Fruit fly (Drosophila melanogaster): Measurements from ENCODE around the gene CG5466.

CG5466 gene

DNA sequence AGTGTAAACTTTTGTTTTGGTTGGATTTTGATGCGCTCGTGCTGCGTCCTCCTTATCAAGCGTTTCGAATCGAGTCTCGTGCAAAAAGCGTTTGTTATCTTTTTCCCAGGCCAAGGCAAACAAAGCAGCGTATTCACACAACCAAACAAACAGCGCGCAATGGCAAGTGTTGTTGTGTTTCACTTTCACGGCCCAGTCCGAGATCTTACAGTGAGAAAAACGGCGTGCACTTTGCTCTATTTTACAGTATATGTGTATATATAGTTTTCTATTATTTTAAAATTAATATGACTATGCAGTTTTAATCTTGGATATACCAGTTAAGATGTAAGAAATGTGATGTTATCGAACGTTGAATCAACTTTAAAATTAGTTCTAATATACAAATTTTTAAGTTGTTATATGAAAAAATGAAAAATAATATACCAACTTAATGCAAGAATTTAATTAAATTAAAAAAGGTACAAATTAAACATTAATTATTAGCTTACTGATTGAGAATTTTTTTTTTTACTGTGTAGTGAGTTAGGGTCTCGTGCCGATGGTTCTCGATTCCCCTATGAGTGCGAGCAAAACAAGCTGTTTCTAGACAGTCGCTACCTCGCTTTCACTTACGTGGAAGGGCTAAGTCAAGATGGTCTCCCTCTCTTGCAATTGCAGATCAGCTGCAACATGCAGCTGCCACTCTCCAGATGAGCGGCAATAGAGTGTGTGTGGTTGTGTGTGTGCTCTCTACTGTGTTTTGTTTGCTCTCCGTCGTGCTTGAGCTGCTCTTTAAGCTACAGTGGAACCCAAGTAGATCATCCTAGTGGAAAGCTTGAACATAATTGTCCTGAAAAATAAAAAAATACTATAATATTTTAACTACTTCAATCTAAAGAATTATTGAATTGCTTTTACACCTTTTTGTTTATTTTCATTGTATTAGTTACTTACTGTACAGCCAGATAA, 23.2 kb upstream of the CG5466 start (continued):
- TF ChIP-seq sug (tag; optimal IDR thresholded peaks at IDR 0.05) (peak; percentile 52), Kr (GFP tag; optimal IDR thresholded peaks at IDR 0.05) (peak; percentile 93), fru (optimal IDR thresholded peaks at IDR 0.05) (no peak), B-H1 (GFP tag; IDR thresholded peaks at IDR 0.05) (peak; percentile 10; the same call in 2 of the 3 replicates), tgo (GFP tag; IDR thresholded peaks at IDR 0.05) (peak; percentile 84), CG7928 (GFP tag; optimal IDR thresholded peaks at IDR 0.05) (no peak), sisA (GFP tag; IDR thresholded peaks at IDR 0.05) (peak; percentile 75), fd102C (GFP tag; optimal IDR thresholded peaks at IDR 0.05) (peak; percentile 29), br (optimal IDR thresholded peaks at IDR 0.05) (no peak), rib (GFP tag; IDR thresholded peaks at IDR 0.05) (peak; percentile 38; the same call in 1 of the 2 replicates), tna (GFP tag; IDR thresholded peaks at IDR 0.05; ENCODE audit: partially characterized antibody) (no peak), Hr78 (GFP tag; optimal IDR thresholded peaks at IDR 0.05) (peak in 1 of 2 experiments; percentile 82), CG16863 (GFP tag; optimal IDR thresholded peaks at IDR 0.05) (no peak), Six4 (GFP tag; optimal IDR thresholded peaks at IDR 0.05) (peak; percentile 91), jigr1 (GFP tag; IDR thresholded peaks at IDR 0.05) (peak; percentile 59; the same call in 1 of the 3 replicates), amos (GFP tag; IDR thresholded peaks at IDR 0.05; ENCODE audit: partially characterized antibody) (no peak), CG12942 (GFP tag; optimal IDR thresholded peaks at IDR 0.05) (peak; percentile 62), Bteb2 (GFP tag; optimal IDR thresholded peaks at IDR 0.05) (no peak), trh (GFP tag; optimal IDR thresholded peaks at IDR 0.05) (peak; percentile 70), CTCF (GFP tag; optimal IDR thresholded peaks at IDR 0.05) (peak; percentile 37), NFAT (GFP tag; IDR thresholded peaks at IDR 0.05) (0 out of 2 replicates have a peak, but pooled peaks have one; percentile 8), stwl (tag; optimal IDR thresholded peaks at IDR 0.05) (peak; percentile 37), CG12219 (GFP tag; optimal IDR thresholded peaks at IDR 0.05) (peak; percentile 41), emc (GFP tag; optimal IDR thresholded peaks at IDR 0.05) (no peak), tap (tag; optimal IDR thresholded peaks at IDR 0.05) (peak; percentile 84), slbo (GFP tag; IDR thresholded peaks at IDR 0.05) (peak; percentile 76), wdn (GFP tag; IDR thresholded peaks at IDR 0.05) (peak; percentile 46; the same call in 1 of the 2 replicates), seq (GFP tag; IDR thresholded peaks at IDR 0.05) (0 out of 2 replicates have a peak, but pooled peaks have one; percentile 48), CG2712 (tag; optimal IDR thresholded peaks at IDR 0.05) (peak; percentile 98), hb (GFP tag; IDR thresholded peaks at IDR 0.05; ENCODE audit: partially characterized antibody) (no peak), crp (GFP tag; optimal IDR thresholded peaks at IDR 0.05) (peak in 1 of 2 experiments; percentile 35), CG18764 (GFP tag; optimal IDR thresholded peaks at IDR 0.05) (peak; percentile 79), CG10462 (GFP tag; optimal IDR thresholded peaks at IDR 0.05) (peak; percentile 76), Mrtf (GFP tag; IDR thresholded peaks at IDR 0.05) (peak; percentile 56; the same call in 1 of the 3 replicates), Xrp1 (GFP tag; IDR thresholded peaks at IDR 0.05) (peak; percentile 94), CG9932 (GFP tag; IDR thresholded peaks at IDR 0.05) (no peak), MBD-R2 (GFP tag; IDR thresholded peaks at IDR 0.05) (no peak; the same call in 1 of the 2 replicates), CG11560 (tag; IDR thresholded peaks at IDR 0.05) (no peak), CG4328 (GFP tag; optimal IDR thresholded peaks at IDR 0.05) (peak; percentile 83), dan (GFP tag; IDR thresholded peaks at IDR 0.05) (no peak), CG10321 (GFP tag; IDR thresholded peaks at IDR 0.05) (no peak), CG11085 (GFP tag; IDR thresholded peaks at IDR 0.05) (peak; percentile 29; the same call in 1 of the 2 replicates), mam (GFP tag; optimal IDR thresholded peaks at IDR 0.05) (no peak), fd64A (GFP tag; optimal IDR thresholded peaks at IDR 0.05) (peak; percentile 23), CG34224 (GFP tag; IDR thresholded peaks at IDR 0.05; ENCODE audit: partially characterized antibody) (no peak), CG3281 (GFP tag; optimal IDR thresholded peaks at IDR 0.05) (peak; percentile 79), CG33557 (GFP tag; optimal IDR thresholded peaks at IDR 0.05) (peak; percentile 95), shn (GFP tag; optimal IDR thresholded peaks at IDR 0.05) (no peak), CG17829 (tag; optimal IDR thresholded peaks at IDR 0.05) (peak; percentile 97)
